Worm (Caenorhabditis elegans) whole organism, L3 larva: ENCODE measurements around the gene algn-3.

Experiments
- ZK546.5 ChIP-seq: sonication (generic microtip); optimal IDR thresholded peaks from 2 replicates; lab custom pipeline; 2017; ENCODE audit warnings: missing biosample characterization, missing genetic modification characterization
- ceh-82 ChIP-seq: fragments of 150-350 bp; optimal IDR thresholded peaks from 2 replicates; lab custom pipeline; 2014; ENCODE audit warnings: missing biosample characterization, missing genetic modification characterization
- ceh-9 ChIP-seq: sonication (generic microtip); optimal IDR thresholded peaks from 2 replicates; lab custom pipeline; 2018; ENCODE audit warnings: missing biosample characterization, missing genetic modification characterization
- daf-12 ChIP-seq: fragments of 150-350 bp; optimal IDR thresholded peaks from 2 replicates; lab custom pipeline; 2014; ENCODE audit warnings: missing biosample characterization, missing genetic modification reagents, missing genetic modification characterization
- elt-1 ChIP-seq: fragments of 150-350 bp; optimal IDR thresholded peaks from 2 replicates; lab custom pipeline; 2014; ENCODE audit warnings: missing biosample characterization, missing genetic modification characterization
- eor-1 ChIP-seq, 2 experiments: fragments of 150-350 bp; optimal IDR thresholded peaks; 2 replicates each; lab custom pipeline; 2014 to 2018; ENCODE audit warnings: missing biosample characterization in 2 of 2, missing genetic modification characterization in 2 of 2
- fkh-10 ChIP-seq: sonication (generic microtip); optimal IDR thresholded peaks from 2 replicates; lab custom pipeline; 2017; ENCODE audit warnings: missing biosample characterization, missing genetic modification reagents, missing genetic modification characterization
- fkh-2 ChIP-seq: fragments of 150-350 bp; optimal IDR thresholded peaks from 2 replicates; lab custom pipeline; 2014; ENCODE audit warnings: missing biosample characterization, missing genetic modification reagents, missing genetic modification characterization
- hmg-11 ChIP-seq: sonication (generic microtip); optimal IDR thresholded peaks from 2 replicates; lab custom pipeline; 2016; ENCODE audit warnings: missing genetic modification characterization, missing compliant biosample characterization
- jun-1 ChIP-seq: fragments of 150-350 bp; optimal IDR thresholded peaks from 2 replicates; lab custom pipeline; 2014; ENCODE audit warnings: missing biosample characterization, missing genetic modification reagents, missing genetic modification characterization
- lsy-12 ChIP-seq: sonication (generic microtip); optimal IDR thresholded peaks from 2 replicates; lab custom pipeline; 2016; ENCODE audit warnings: mild to moderate bottlenecking, missing genetic modification characterization, missing compliant biosample characterization
- nfya-1 ChIP-seq: sonication (generic microtip); optimal IDR thresholded peaks from 2 replicates; lab custom pipeline; 2017; ENCODE audit warnings: missing genetic modification characterization, mild to moderate bottlenecking, missing compliant biosample characterization, antibody characterized with exemption, moderate library complexity; ENCODE audit not compliant: insufficient read depth
- nhr-12 ChIP-seq: fragments of 150-350 bp; optimal IDR thresholded peaks from 2 replicates; lab custom pipeline; 2014; ENCODE audit warnings: missing biosample characterization, missing genetic modification characterization
- nhr-23 ChIP-seq: fragments of 150-350 bp; optimal IDR thresholded peaks from 2 replicates; lab custom pipeline; 2014; ENCODE audit warnings: missing biosample characterization, missing genetic modification reagents, missing genetic modification characterization
- nhr-237 ChIP-seq: fragments of 150-350 bp; optimal IDR thresholded peaks from 2 replicates; lab custom pipeline; 2014; ENCODE audit warnings: missing biosample characterization, missing genetic modification characterization
- nhr-28 ChIP-seq: fragments of 150-350 bp; optimal IDR thresholded peaks from 2 replicates; lab custom pipeline; 2014; ENCODE audit warnings: missing biosample characterization, missing genetic modification characterization
- nhr-43 ChIP-seq: sonication (generic microtip); optimal IDR thresholded peaks from 2 replicates; lab custom pipeline; 2016; ENCODE audit warnings: mild to moderate bottlenecking, missing genetic modification characterization, missing compliant biosample characterization; ENCODE audit not compliant: poor library complexity, severe bottlenecking
- nhr-76 ChIP-seq: fragments of 150-350 bp; sonication (generic microtip); optimal IDR thresholded peaks from 5 replicates; lab custom pipeline; 2014; ENCODE audit warnings: missing biosample characterization, missing genetic modification characterization
- pqm-1 ChIP-seq: fragments of 150-350 bp; optimal IDR thresholded peaks from 2 replicates; lab custom pipeline; 2017; ENCODE audit warnings: missing biosample characterization, missing genetic modification characterization, inconsistent platforms
- tbx-2 ChIP-seq: sonication (generic microtip); optimal IDR thresholded peaks from 2 replicates; lab custom pipeline; 2016; ENCODE audit warnings: mild to moderate bottlenecking, missing genetic modification characterization, missing compliant biosample characterization
- unc-39 ChIP-seq: sonication (generic microtip); optimal IDR thresholded peaks from 4 replicates; lab custom pipeline; 2017; ENCODE audit warnings: missing biosample characterization, missing genetic modification characterization
- ztf-4 ChIP-seq: fragments of 150-350 bp; optimal IDR thresholded peaks from 2 replicates; lab custom pipeline; 2014; ENCODE audit warnings: missing biosample characterization, missing genetic modification characterization

Gene algn-3

ce11 chrII:14089796-14090372, 42.7 kb downstream of the algn-3 start:
- TF ChIP-seq fkh-2 (tag; lab: Kevin White, UChicago) = no peak
- TF ChIP-seq nhr-76 (tag; lab: Kevin White, UChicago) = no peak
- peak; percentile 98 for TF ChIP-seq nfya-1 (tag; lab: Kevin White, UChicago)
- TF ChIP-seq nhr-12 = no peak

ce11 chrII:14086931-14087330, 45.7 kb downstream of the algn-3 start:
- TF ChIP-seq jun-1 (tag; lab: Kevin White, UChicago) = no peak
- TF ChIP-seq nhr-76 (tag; lab: Kevin White, UChicago) = no peak
- TF ChIP-seq nhr-23 = no peak
- TF ChIP-seq lsy-12 (tag; lab: Kevin White, UChicago) = no peak
- no peak for TF ChIP-seq tbx-2
- no peak for TF ChIP-seq nhr-28 (tag; lab: Kevin White, UChicago)
- TF ChIP-seq nhr-43 = no peak
- TF ChIP-seq ceh-9 (tag; lab: Kevin White, UChicago) = no peak

ce11 chrII:14077823-14078222, 54.8 kb downstream of the algn-3 start:
- TF ChIP-seq elt-1 (tag; lab: Kevin White, UChicago) (no peak), pqm-1 (tag; lab: Kevin White, UChicago) (no peak), ZK546.5 (tag; lab: Kevin White, UChicago) (no peak), eor-1 (tag; optimal IDR thresholded peaks at IDR 0.05; lab: Kevin White, UChicago) (no peak), daf-12 (tag; lab: Kevin White, UChicago) (no peak), unc-39 (tag; lab: Kevin White, UChicago) (no peak), nhr-43 (no peak), nfya-1 (tag; lab: Kevin White, UChicago) (no peak), nhr-237 (tag; lab: Kevin White, UChicago) (no peak), hmg-11 (tag; lab: Kevin White, UChicago) (no peak), ztf-4 (tag; lab: Kevin White, UChicago) (no peak), lsy-12 (tag; lab: Kevin White, UChicago) (no peak), fkh-10 (GFP tag; lab: Kevin White, UChicago) (no peak), ceh-82 (tag; lab: Kevin White, UChicago) (no peak)
